Fruit fly (Drosophila melanogaster) whole organism, embryonic: ENCODE data around the gene CG42841.

ENCODE experiments used
- Bgb ChIP-seq: fragments of 200-800 bp; sonication (Bioruptor generic); IDR thresholded peaks from 2 replicates; pipeline ENCODE4 v1.3.6; 2022; ENCODE audit warnings: missing biosample characterization, missing genetic modification characterization; ENCODE audit not compliant: partially characterized antibody
- Blimp-1 ChIP-seq: fragments of 200-800 bp; sonication (Bioruptor generic); optimal IDR thresholded peaks from 3 replicates; lab custom pipeline; 2018; ENCODE audit warnings: missing biosample characterization, missing genetic modification characterization, mild to moderate bottlenecking, moderate library complexity, missing genetic modification reagents
- CG12769 ChIP-seq: fragments of 200-800 bp; sonication (Bioruptor generic); optimal IDR thresholded peaks from 2 replicates; lab custom pipeline; 2019; ENCODE audit warnings: missing biosample characterization, mild to moderate bottlenecking, missing genetic modification characterization, moderate library complexity
- CG16813 ChIP-seq: fragments of 200-800 bp; sonication (Bioruptor generic); IDR thresholded peaks from 3 replicates; pipeline ENCODE4 v1.3.6; 2022; ENCODE audit warnings: missing biosample characterization, missing genetic modification characterization; ENCODE audit not compliant: partially characterized antibody
- CG18619 ChIP-seq: fragments of 200-800 bp; sonication (Bioruptor generic); optimal IDR thresholded peaks from 3 replicates; lab custom pipeline; 2017; ENCODE audit warnings: missing biosample characterization, mild to moderate bottlenecking, missing genetic modification characterization
- CG31365 ChIP-seq: fragments of 200-800 bp; sonication (Bioruptor generic); optimal IDR thresholded peaks from 2 replicates; lab custom pipeline; 2018; ENCODE audit warnings: missing biosample characterization, mild to moderate bottlenecking, missing genetic modification characterization
- CG3407 ChIP-seq: fragments of 200-800 bp; sonication (Bioruptor generic); optimal IDR thresholded peaks from 2 replicates; lab custom pipeline; 2018; ENCODE audit warnings: missing biosample characterization, mild to moderate bottlenecking, missing genetic modification characterization
- CG34224 ChIP-seq: fragments of 200-800 bp; sonication (Bioruptor generic); IDR thresholded peaks from 3 replicates; pipeline ENCODE4 v1.3.6; 2022; ENCODE audit warnings: missing biosample characterization, missing genetic modification characterization; ENCODE audit not compliant: partially characterized antibody
- CG42726 ChIP-seq: fragments of 200-800 bp; sonication (Bioruptor generic); IDR thresholded peaks from 2 replicates; pipeline ENCODE4 v1.3.6; 2022; ENCODE audit warnings: missing biosample characterization, missing genetic modification characterization; ENCODE audit not compliant: partially characterized antibody
- CG5180 ChIP-seq: fragments of 200-800 bp; sonication (Bioruptor generic); optimal IDR thresholded peaks from 3 replicates; lab custom pipeline; 2017; ENCODE audit warnings: missing biosample characterization, missing genetic modification characterization, mild to moderate bottlenecking, moderate library complexity, missing genetic modification reagents
- CG7372 ChIP-seq: fragments of 200-800 bp; sonication (Bioruptor generic); IDR thresholded peaks from 2 replicates; pipeline ENCODE4 v1.3.6; 2022; ENCODE audit warnings: missing biosample characterization, missing genetic modification characterization
- CG8290 ChIP-seq, 3 experiments: fragments of 200-800 bp; sonication (Bioruptor generic); optimal IDR thresholded peaks; 2 replicates each; lab custom pipeline; 2016 to 2019; ENCODE audit warnings: missing biosample characterization in 3 of 3, missing genetic modification characterization in 3 of 3, mild to moderate bottlenecking in 2 of 3, moderate library complexity in 1 of 3
- CTCF ChIP-seq: fragments of 200-800 bp; sonication (Bioruptor generic); optimal IDR thresholded peaks from 2 replicates; lab custom pipeline; 2017; ENCODE audit warnings: missing biosample characterization, mild to moderate bottlenecking, missing genetic modification characterization, moderate library complexity
- Dbx ChIP-seq: fragments of 200-800 bp; sonication (Bioruptor generic); IDR thresholded peaks from 3 replicates; pipeline ENCODE4 v1.3.6; 2022; ENCODE audit warnings: missing biosample characterization, missing genetic modification characterization
- Ets65A ChIP-seq: fragments of 200-800 bp; sonication (Bioruptor generic); peaks from one replicate; lab custom pipeline; 2016; ENCODE audit warnings: missing biosample characterization, missing genetic modification characterization
- Gug ChIP-seq: fragments of 200-800 bp; sonication (Bioruptor generic); IDR thresholded peaks from 4 replicates; pipeline ENCODE4 v1.3.6; 2022; ENCODE audit warnings: missing biosample characterization, missing genetic modification characterization
- HHEX ChIP-seq: fragments of 200-800 bp; sonication (Bioruptor generic); optimal IDR thresholded peaks from 3 replicates; lab custom pipeline; 2017; ENCODE audit warnings: missing biosample characterization, mild to moderate bottlenecking, missing genetic modification characterization, missing genetic modification reagents
- HLH3B ChIP-seq: fragments of 200-800 bp; sonication (Bioruptor generic); IDR thresholded peaks from 2 replicates; pipeline ENCODE4 v1.3.6; 2022; ENCODE audit warnings: missing biosample characterization, missing genetic modification characterization
- HLH4C ChIP-seq: fragments of 200-800 bp; sonication (Bioruptor generic); IDR thresholded peaks from 3 replicates; pipeline ENCODE4 v1.3.6; 2022; ENCODE audit warnings: missing biosample characterization, missing genetic modification characterization; ENCODE audit not compliant: partially characterized antibody
- Hand ChIP-seq: fragments of 200-800 bp; sonication (Bioruptor generic); optimal IDR thresholded peaks from 2 replicates; lab custom pipeline; 2017; ENCODE audit warnings: mild to moderate bottlenecking, missing biosample characterization, missing genetic modification reagents, missing genetic modification characterization
- HmgZ ChIP-seq: fragments of 200-800 bp; sonication (Bioruptor generic); optimal IDR thresholded peaks from 2 replicates; lab custom pipeline; 2018; ENCODE audit warnings: missing biosample characterization, mild to moderate bottlenecking, missing genetic modification characterization
- Hmr ChIP-seq: fragments of 200-800 bp; sonication (Bioruptor generic); optimal IDR thresholded peaks from 3 replicates; lab custom pipeline; 2017; ENCODE audit warnings: mild to moderate bottlenecking, missing biosample characterization, missing genetic modification reagents, missing genetic modification characterization
- Med ChIP-seq: fragments of 200-800 bp; sonication (Bioruptor generic); peaks from one replicate; lab custom pipeline; 2016; ENCODE audit warnings: missing biosample characterization, missing genetic modification characterization, mild to moderate bottlenecking, inconsistent platforms, moderate library complexity
- Myb ChIP-seq: fragments of 200-800 bp; sonication (Bioruptor generic); optimal IDR thresholded peaks from 2 replicates; lab custom pipeline; 2016; ENCODE audit warnings: missing biosample characterization, missing genetic modification characterization
- NK7.1 ChIP-seq: fragments of 200-800 bp; sonication (Bioruptor generic); optimal IDR thresholded peaks from 3 replicates; lab custom pipeline; 2016; ENCODE audit warnings: missing biosample characterization, missing genetic modification characterization
- Scr ChIP-seq: fragments of 200-800 bp; sonication (Bioruptor generic); IDR thresholded peaks from 2 replicates; pipeline ENCODE4 v1.3.6; 2022; ENCODE audit warnings: missing biosample characterization, missing genetic modification characterization; ENCODE audit not compliant: partially characterized antibody
- Side ChIP-seq: fragments of 200-800 bp; sonication (Bioruptor generic); optimal IDR thresholded peaks from 2 replicates; lab custom pipeline; 2016; ENCODE audit warnings: missing biosample characterization, missing genetic modification characterization
- TFAM ChIP-seq: fragments of 200-800 bp; sonication (Bioruptor generic); optimal IDR thresholded peaks from 2 replicates; lab custom pipeline; 2017; ENCODE audit warnings: missing biosample characterization, missing genetic modification characterization, inconsistent platforms
- Trl ChIP-seq, 3 experiments: fragments of >200 bp in 2 of 3; fragments of 200-800 bp in 1 of 3; sonication (Bioruptor generic) in 1 of 3; optimal IDR thresholded peaks; 2 replicates in 1 of 3; 3 replicates in 2 of 3; lab custom pipeline; 2016 to 2017; ENCODE audit warnings: missing biosample characterization in 1 of 3, missing genetic modification characterization in 1 of 3
- amos ChIP-seq: fragments of 200-800 bp; sonication (Bioruptor generic); IDR thresholded peaks from 2 replicates; pipeline ENCODE4 v1.3.6; 2022; ENCODE audit warnings: missing biosample characterization, missing genetic modification characterization; ENCODE audit not compliant: partially characterized antibody
- ato ChIP-seq: fragments of 200-800 bp; sonication (Bioruptor generic); IDR thresholded peaks from 2 replicates; pipeline ENCODE4 v1.3.6; 2022; ENCODE audit warnings: missing biosample characterization, missing genetic modification characterization; ENCODE audit not compliant: partially characterized antibody
- bbx ChIP-seq: fragments of 200-800 bp; sonication (Bioruptor generic); IDR thresholded peaks from 2 replicates; pipeline ENCODE4 v1.3.6; 2022; ENCODE audit warnings: missing biosample characterization, missing genetic modification characterization; ENCODE audit not compliant: partially characterized antibody
- cad ChIP-seq: fragments of >200 bp; optimal IDR thresholded peaks from 2 replicates; lab custom pipeline; 2017; ENCODE audit warnings: missing biosample characterization, missing genetic modification characterization
- chinmo ChIP-seq: fragments of 200-800 bp; sonication (Bioruptor generic); IDR thresholded peaks from 4 replicates; pipeline ENCODE4 v1.3.6; 2022; ENCODE audit warnings: missing biosample characterization, missing genetic modification characterization; ENCODE audit not compliant: partially characterized antibody
- eve ChIP-seq, 2 experiments: fragments of >200 bp; optimal IDR thresholded peaks; 2 replicates each; lab custom pipeline; 2017; ENCODE audit warnings: missing biosample characterization in 2 of 2, missing genetic modification characterization in 2 of 2
- fd64A ChIP-seq: fragments of 200-800 bp; sonication (Bioruptor generic); optimal IDR thresholded peaks from 3 replicates; lab custom pipeline; 2018; ENCODE audit warnings: missing biosample characterization, mild to moderate bottlenecking, missing genetic modification characterization
- ind ChIP-seq: fragments of 200-800 bp; sonication (Bioruptor generic); optimal IDR thresholded peaks from 3 replicates; lab custom pipeline; 2016; ENCODE audit warnings: missing biosample characterization, missing genetic modification characterization
- knrl ChIP-seq: fragments of 200-800 bp; sonication (Bioruptor generic); IDR thresholded peaks from 3 replicates; pipeline ENCODE4 v1.3.6; 2022; ENCODE audit warnings: missing biosample characterization, missing genetic modification characterization; ENCODE audit not compliant: partially characterized antibody
- lbe ChIP-seq: fragments of 200-800 bp; sonication (Bioruptor generic); optimal IDR thresholded peaks from 2 replicates; lab custom pipeline; 2016; ENCODE audit warnings: missing biosample characterization, mild to moderate bottlenecking, missing genetic modification characterization
- onecut ChIP-seq: fragments of 200-800 bp; sonication (Bioruptor generic); IDR thresholded peaks from 2 replicates; pipeline ENCODE4 v1.3.6; 2022; ENCODE audit warnings: missing biosample characterization, missing genetic modification characterization
- pita ChIP-seq: fragments of 200-800 bp; sonication (Bioruptor generic); optimal IDR thresholded peaks from 2 replicates; lab custom pipeline; 2017; ENCODE audit warnings: missing biosample characterization, mild to moderate bottlenecking, missing genetic modification characterization
- pzg ChIP-seq: fragments of 200-800 bp; sonication (Bioruptor generic); optimal IDR thresholded peaks from 3 replicates; lab custom pipeline; 2018; ENCODE audit warnings: missing biosample characterization, mild to moderate bottlenecking, missing genetic modification characterization, moderate library complexity
- shn ChIP-seq: fragments of 200-800 bp; sonication (Bioruptor generic); optimal IDR thresholded peaks from 3 replicates; lab custom pipeline; 2016; ENCODE audit warnings: missing biosample characterization, missing genetic modification characterization
- yki ChIP-seq: fragments of >200 bp; optimal IDR thresholded peaks from 3 replicates; lab custom pipeline; 2018

CG42841 gene

dm6 chr3L:1976760-1977159 lies 28.7 kb downstream of the CG42841 start (continued):
- TF ChIP-seq Side (GFP tag; lab: Kevin White, UChicago) (no peak), onecut (no peak), Hand (GFP tag; lab: Kevin White, UChicago) (no peak)
- TF ChIP-seq, all 482 proteins: peak for 65

- TF ChIP-seq ind (no peak), NK7.1 (GFP tag; lab: Kevin White, UChicago) (no peak), Myb (GFP tag; lab: Kevin White, UChicago) (peak; percentile 19), amos (GFP tag; lab: Robert Waterston, UW) (peak; percentile 39; the same call in 1 of the 2 replicates), bbx (peak; percentile 33; the same call in 1 of the 2 replicates), fd64A (GFP tag; lab: Kevin White, UChicago) (no peak), Scr (GFP tag; lab: Robert Waterston, UW) (no peak), Bgb (GFP tag; lab: Robert Waterston, UW) (peak; percentile 81), Dbx (GFP tag; lab: Robert Waterston, UW) (0 out of 3 replicates have a peak, but pooled peaks have one; percentile 1), cad (GFP tag; lab: Kevin White, UChicago) (no peak), shn (no peak), CG31365 (tag; lab: Kevin White, UChicago) (no peak), CG7372 (GFP tag; lab: Robert Waterston, UW) (0 out of 2 replicates have a peak, but pooled peaks have one; percentile 36), pzg (peak; percentile 3), TFAM (GFP tag; lab: Kevin White, UChicago) (no peak), HLH4C (GFP tag; lab: Robert Waterston, UW) (0 out of 3 replicates have a peak, but pooled peaks have one; percentile 3), CG16813 (GFP tag; lab: Robert Waterston, UW) (0 out of 3 replicates have a peak, but pooled peaks have one; percentile 23), pita (GFP tag; lab: Kevin White, UChicago) (peak; percentile 20), HHEX (GFP tag; lab: Kevin White, UChicago) (no peak), HmgZ (tag; lab: Kevin White, UChicago) (peak; percentile 42), CG5180 (peak; percentile 79), chinmo (peak; percentile 55; the same call in 1 of the 4 replicates), CG12769 (tag; lab: Kevin White, UChicago) (peak; percentile 5), knrl (GFP tag; lab: Robert Waterston, UW) (peak; percentile 36; the same call in 1 of the 3 replicates), Med (peak; percentile 63), CG8290 (GFP tag; optimal IDR thresholded peaks at IDR 0.05; lab: Kevin White, UChicago) (no peak), CG8290 (tag; optimal IDR thresholded peaks at IDR 0.05; lab: Kevin White, UChicago) (peak in 1 of 2 experiments; percentile 7), yki (lab: Kevin White, UChicago) (no peak), Ets65A (GFP tag; lab: Kevin White, UChicago) (peak; percentile 41), CTCF (GFP tag; lab: Kevin White, UChicago) (peak; percentile 78)
Observed at dm6 chr3L:1971103-1971742, 34.2 kb downstream of the CG42841 start, which contains the start of the genes CG11815 and acs. Gene CG11815, minus strand, starts transcription at chr3L:1971200. Gene acs, plus strand, starts transcription at chr3L:1971638.

DNA sequence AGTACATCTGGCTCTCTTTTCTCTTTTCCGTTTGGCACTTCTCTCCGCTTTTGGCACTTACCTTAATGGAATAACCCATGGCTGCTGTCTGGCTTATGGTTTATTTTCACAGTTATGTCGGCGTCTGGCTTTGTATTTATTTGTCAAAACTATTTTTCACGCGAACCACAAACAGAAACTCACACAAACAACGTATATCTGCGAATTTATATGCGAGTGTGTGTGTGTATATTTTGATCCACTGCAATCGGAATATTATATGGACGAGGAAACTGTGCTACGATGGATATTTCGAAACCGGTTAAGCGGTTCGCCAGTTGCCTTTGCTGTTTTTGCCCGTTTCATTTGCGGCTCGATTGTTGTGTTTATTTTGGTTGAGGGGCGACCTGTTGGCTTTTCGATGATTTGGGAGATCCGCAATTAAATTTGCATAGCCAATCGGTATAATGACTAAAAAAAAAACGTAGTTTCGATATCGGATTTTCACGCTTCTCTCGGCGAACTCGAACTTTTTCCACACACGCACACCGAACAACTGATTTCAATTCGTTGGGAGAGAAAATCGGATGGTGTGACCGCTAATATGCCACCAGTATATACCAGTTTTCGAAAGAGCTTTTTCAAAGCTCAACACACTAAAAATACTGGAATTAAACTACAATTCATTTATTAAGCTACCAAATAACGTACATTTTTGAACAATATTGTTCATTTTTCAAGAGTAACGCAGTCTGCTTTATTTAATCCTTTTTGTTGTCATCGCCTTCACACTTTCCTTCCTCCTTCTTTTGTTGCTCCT lies 35.7 kb downstream of the CG42841 start, which contains the start of gene CG1927:
TSS of gene CG1927 (minus strand) at position 541 of the 799 bp plus-strand sequence.
- TF ChIP-seq lbe (no peak), Blimp-1 (no peak), CG42726 (peak; percentile 68), Hmr (GFP tag; lab: Kevin White, UChicago) (peak; percentile 26), ato (GFP tag; lab: Robert Waterston, UW) (0 out of 2 replicates have a peak, but pooled peaks have one; percentile 36), Trl (optimal IDR thresholded peaks at IDR 0.05; lab: Kevin White, UChicago) (peak in 1 of 2 experiments; percentile 36), Trl (GFP tag; optimal IDR thresholded peaks at IDR 0.05; lab: Kevin White, UChicago) (no peak), Gug (GFP tag; lab: Robert Waterston, UW) (no peak), HLH3B (GFP tag; lab: Robert Waterston, UW) (no peak), CG3407 (GFP tag; lab: Kevin White, UChicago) (no peak), CG34224 (GFP tag; lab: Robert Waterston, UW) (no peak), eve (GFP tag; optimal IDR thresholded peaks at IDR 0.05; lab: Kevin White, UChicago) (no peak), CG18619 (GFP tag; lab: Kevin White, UChicago) (no peak), CG8290 (GFP tag; optimal IDR thresholded peaks at IDR 0.05; lab: Kevin White, UChicago) (no peak), CG8290 (tag; optimal IDR thresholded peaks at IDR 0.05; lab: Kevin White, UChicago) (peak in 1 of 2 experiments; percentile 46)
